Fruit fly (Drosophila melanogaster) whole organism, prepupa: Measurements from ENCODE around the gene Reph.

Experiments used
- CG11294 ChIP-seq: fragments of 200-800 bp; sonication (Bioruptor generic); IDR thresholded peaks from 2 replicates; pipeline ENCODE4 v1.3.6; 2022; ENCODE audit warnings: missing biosample characterization, missing genetic modification characterization
- Eip78C ChIP-seq: fragments of 200-800 bp; sonication (Bioruptor generic); peaks from one replicate; lab custom pipeline; 2016; ENCODE audit warnings: missing biosample characterization, missing genetic modification characterization
- Hr38 ChIP-seq: sonication (Bioruptor generic); optimal IDR thresholded peaks from 2 replicates; lab custom pipeline; 2016; ENCODE audit warnings: missing biosample characterization, missing genetic modification characterization
- Sox102F ChIP-seq: fragments of 200-800 bp; sonication (Bioruptor generic); optimal IDR thresholded peaks from 2 replicates; lab custom pipeline; 2016; ENCODE audit warnings: missing biosample characterization, mild to moderate bottlenecking, missing genetic modification characterization

dm6 chr2L:3769718-3770461, 33.5 kb upstream of the Reph start:
- 0 out of 2 replicates have a peak, but pooled peaks have one; percentile 8 for TF ChIP-seq CG11294
- no peak for TF ChIP-seq Hr38 (GFP tag; lab: Kevin White, UChicago)
- no peak for TF ChIP-seq Sox102F
- peak; percentile 90 for TF ChIP-seq Eip78C (GFP tag; lab: Kevin White, UChicago)
